Worm (Caenorhabditis elegans): Measurements from ENCODE around the gene srw-100.

Gene srw-100

DNA sequence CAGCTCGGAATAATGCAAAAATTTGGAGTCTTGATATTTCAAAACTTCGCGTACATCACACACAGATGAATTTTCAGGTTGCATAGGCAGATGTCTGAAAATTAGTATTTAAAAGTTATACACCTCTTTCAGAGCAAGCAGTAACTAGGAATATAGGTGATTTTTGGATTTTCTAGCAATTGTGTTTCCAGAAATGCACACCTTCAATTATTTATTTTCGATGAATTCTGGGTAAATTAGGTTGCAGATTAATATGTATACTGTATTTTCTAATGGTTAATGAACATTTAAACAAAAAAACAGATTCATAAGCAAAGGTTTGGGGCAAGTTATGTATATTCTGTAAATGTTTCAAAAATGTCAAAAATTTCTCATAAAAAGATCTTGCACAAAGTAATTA is 30.1 kb downstream of the srw-100 start, which contains the start of gene srab-25:
TSS of gene srab-25 (minus strand) at position 101 of the 400 bp plus-strand sequence.
- no peak for TF ChIP-seq skn-1 (tag; optimal IDR thresholded peaks at IDR 0.05)
- no peak for TF ChIP-seq grh-1 (GFP tag; IDR thresholded peaks at IDR 0.05)
- no peak for TF ChIP-seq lin-13 (GFP tag; optimal IDR thresholded peaks at IDR 0.05)
- TF ChIP-seq fkh-8 (tag; optimal IDR thresholded peaks at IDR 0.05): no peak
- no peak for TF ChIP-seq sptf-1 (tag; optimal IDR thresholded peaks at IDR 0.05)
- TF ChIP-seq sox-4 (tag; optimal IDR thresholded peaks at IDR 0.05): no peak
- TF ChIP-seq zag-1 (tag; optimal IDR thresholded peaks at IDR 0.05): no peak
- no peak for TF ChIP-seq elt-2 (tag; optimal IDR thresholded peaks at IDR 0.05)
- TF ChIP-seq aha-1 (tag; optimal IDR thresholded peaks at IDR 0.05): no peak
- TF ChIP-seq fkh-10 (GFP tag; optimal IDR thresholded peaks at IDR 0.05): no peak
- TF ChIP-seq vab-15 (tag; optimal IDR thresholded peaks at IDR 0.05): no peak
- TF ChIP-seq ceh-88 (GFP tag; IDR thresholded peaks at IDR 0.05): no peak
- no peak for TF ChIP-seq rnt-1 (tag; optimal IDR thresholded peaks at IDR 0.05)
- no peak for TF ChIP-seq alr-1 (tag; optimal IDR thresholded peaks at IDR 0.05; ENCODE audit: borderline replicate concordance)
- no peak for TF ChIP-seq mdl-1 (tag; optimal IDR thresholded peaks at IDR 0.05)
- TF ChIP-seq Y116A8C.19 (tag; optimal IDR thresholded peaks at IDR 0.05; ENCODE audit: borderline replicate concordance): no peak

DNA sequence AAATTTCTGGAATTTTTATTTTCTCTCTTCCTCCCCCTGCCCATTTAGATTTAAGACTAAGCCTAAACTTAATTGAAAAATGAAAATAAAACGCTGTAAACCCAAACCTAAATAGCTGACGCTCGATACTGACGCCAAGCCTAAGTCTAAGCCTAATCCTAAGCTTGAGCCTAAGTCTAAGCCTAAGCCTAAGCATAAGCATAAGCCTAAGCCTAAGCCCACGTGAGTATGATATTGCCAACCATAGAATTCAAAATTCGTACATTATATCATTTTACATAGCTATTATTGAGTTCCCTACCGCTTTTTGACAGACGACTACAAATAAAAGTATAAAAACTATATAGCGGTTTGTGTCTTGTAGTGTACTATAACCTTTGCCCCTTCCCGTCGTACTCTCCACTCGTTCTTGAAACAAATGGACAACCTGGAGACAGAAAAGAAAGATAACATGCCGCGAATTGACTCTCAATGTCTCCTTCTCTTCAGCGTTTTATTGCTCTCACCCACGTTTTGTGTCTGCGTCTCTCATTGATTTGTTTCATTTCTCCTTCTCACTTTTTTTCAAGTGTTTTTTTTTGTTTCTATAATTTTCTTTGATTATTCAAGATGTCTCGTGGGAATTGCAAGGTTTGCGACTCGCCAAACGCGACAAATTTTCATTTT is 32.3 kb downstream of the srw-100 start, which contains the start of gene nhr-256:
TSS of gene nhr-256 (plus strand) at position 567 of the 666 bp plus-strand sequence.
- TF ChIP-seq swsn-7 (tag; optimal IDR thresholded peaks at IDR 0.05) (peak; percentile 54), elt-2 (tag; optimal IDR thresholded peaks at IDR 0.05) (peak; percentile 85), snu-23 (GFP tag; optimal IDR thresholded peaks at IDR 0.05) (peak; percentile 84), elt-3 (tag; optimal IDR thresholded peaks at IDR 0.05) (peak in 3 of 6 experiments; percentile 22 to 57 (median 56)), fos-1 (tag; optimal IDR thresholded peaks at IDR 0.05) (peak; percentile 38), snpc-4 (tag; optimal IDR thresholded peaks at IDR 0.05) (peak; percentile 52), ceh-82 (tag; optimal IDR thresholded peaks at IDR 0.05) (peak; percentile 2 to 34 (median 13)), nhr-85 (tag) (peak; percentile 84), rnt-1 (tag; optimal IDR thresholded peaks at IDR 0.05) (peak; percentile 60), hpl-2 (GFP tag; optimal IDR thresholded peaks at IDR 0.05) (peak; percentile 4), nhr-12 (tag; optimal IDR thresholded peaks at IDR 0.05) (peak; percentile 29), nhr-47 (tag; optimal IDR thresholded peaks at IDR 0.05) (peak; percentile 62), nhr-71 (tag; optimal IDR thresholded peaks at IDR 0.05) (peak; percentile 84), dpl-1 (GFP tag; optimal IDR thresholded peaks at IDR 0.05) (peak; percentile 40 to 55 (median 48)), ces-1 (GFP tag; optimal IDR thresholded peaks at IDR 0.05) (no peak), irx-1 (tag; optimal IDR thresholded peaks at IDR 0.05) (peak; percentile 33), ztf-11 (tag; optimal IDR thresholded peaks at IDR 0.05) (no peak), lsy-2 (tag; optimal IDR thresholded peaks at IDR 0.05) (peak; percentile 50 to 75), tlp-1 (tag; optimal IDR thresholded peaks at IDR 0.05) (no peak), tbx-2 (tag; optimal IDR thresholded peaks at IDR 0.05) (peak; percentile 67), xbp-1 (tag; optimal IDR thresholded peaks at IDR 0.05) (peak; percentile 27), mep-1 (tag; optimal IDR thresholded peaks at IDR 0.05) (peak; percentile 61), skn-1 (tag; optimal IDR thresholded peaks at IDR 0.05) (peak; percentile 37), nhr-28 (tag; optimal IDR thresholded peaks at IDR 0.05) (peak; percentile 50), nhr-19 (GFP tag; conservative IDR thresholded peaks at IDR 0.05) (peak; percentile 72), isw-1 (GFP tag; IDR thresholded peaks at IDR 0.05) (no peak), unc-130 (tag; optimal IDR thresholded peaks at IDR 0.05) (no peak), F16B12.6 (tag; optimal IDR thresholded peaks at IDR 0.05) (no peak), dsc-1 (tag; optimal IDR thresholded peaks at IDR 0.05) (peak; percentile 40), nhr-90 (tag; optimal IDR thresholded peaks at IDR 0.05; ENCODE audit: poor library complexity) (peak; percentile 68), nhr-11 (tag; optimal IDR thresholded peaks at IDR 0.05) (peak; percentile 35), hlh-4 (tag; optimal IDR thresholded peaks at IDR 0.05) (no peak), fkh-8 (tag; optimal IDR thresholded peaks at IDR 0.05) (peak; percentile 50), jun-1 (tag; optimal IDR thresholded peaks at IDR 0.05) (no peak), lir-3 (tag; optimal IDR thresholded peaks at IDR 0.05; ENCODE audit: poor library complexity) (peak; percentile 32), efl-1 (optimal IDR thresholded peaks at IDR 0.05) (peak; percentile 72 to 82), efl-1 (GFP tag; optimal IDR thresholded peaks at IDR 0.05 in 1 of 2) (peak; percentile 43 to 64), unc-86 (tag; optimal IDR thresholded peaks at IDR 0.05) (no peak), mdl-1 (tag; optimal IDR thresholded peaks at IDR 0.05) (peak in 1 of 2 experiments; percentile 71), alr-1 (tag; optimal IDR thresholded peaks at IDR 0.05; ENCODE audit: borderline replicate concordance) (no peak)

Measured in whole organism, L1 larva.